Fruit fly (Drosophila melanogaster): Measurements from ENCODE around the gene sinah.

The sinah gene

dm6 chr3L:16858780-16859179 lies at the start of gene sinah:
sinah (plus strand) TSS chr3L:16859080.
- TF ChIP-seq esg (GFP tag; conservative IDR thresholded peaks at IDR 0.05), result no peak
- no peak for TF ChIP-seq h (optimal IDR thresholded peaks at IDR 0.05)
- no peak for TF ChIP-seq zen (tag; optimal IDR thresholded peaks at IDR 0.05)
- no peak for TF ChIP-seq Hey (tag; optimal IDR thresholded peaks at IDR 0.05)
- TF ChIP-seq CG15479 (GFP tag; optimal IDR thresholded peaks at IDR 0.05), result no peak
- no peak for TF ChIP-seq CG7963 (GFP tag; IDR thresholded peaks at IDR 0.05; ENCODE audit: partially characterized antibody)
- TF ChIP-seq pros (GFP tag; optimal IDR thresholded peaks at IDR 0.05), result no peak
- no peak for TF ChIP-seq HLH3B (GFP tag; IDR thresholded peaks at IDR 0.05)
- no peak for TF ChIP-seq CG1792 (GFP tag; optimal IDR thresholded peaks at IDR 0.05)

- TF ChIP-seq CG13287 (GFP tag; IDR thresholded peaks at IDR 0.05; ENCODE audit: partially characterized antibody) (no peak), Ets65A (GFP tag) (peak; percentile 91), CG9609 (GFP tag; optimal IDR thresholded peaks at IDR 0.05) (no peak), Antp (GFP tag; optimal IDR thresholded peaks at IDR 0.05) (no peak)
Measured at dm6 chr3L:16810512-16810911, 48.4 kb upstream of the sinah start.

DNA sequence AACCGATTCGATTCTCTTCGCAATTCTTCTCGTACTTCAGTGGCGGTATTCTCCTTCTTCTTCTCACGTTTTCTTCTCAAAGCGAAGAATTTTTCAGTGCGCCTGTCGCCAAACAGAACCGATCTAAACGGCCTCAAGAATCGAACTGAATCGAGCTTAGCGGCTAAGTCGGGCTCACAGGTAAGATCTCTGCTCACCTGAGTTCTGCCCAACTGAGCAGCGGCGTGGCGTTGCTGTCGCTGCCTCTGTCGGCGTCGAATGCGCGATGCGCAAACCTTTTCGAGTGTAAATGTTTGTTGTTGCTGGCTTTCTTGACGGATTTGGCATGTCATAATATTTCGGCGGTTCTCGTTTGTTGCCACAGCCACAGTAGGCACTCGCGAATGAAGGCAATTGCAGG lies 47.0 kb upstream of the sinah start:
- no peak for TF ChIP-seq CG11085 (GFP tag; IDR thresholded peaks at IDR 0.05)
- TF ChIP-seq nom (GFP tag; optimal IDR thresholded peaks at IDR 0.05), result peak; percentile 17
- no peak for TF ChIP-seq Blimp-1 (GFP tag; optimal IDR thresholded peaks at IDR 0.05)
- 0 out of 2 replicates have a peak, but pooled peaks have one; percentile 7 for TF ChIP-seq CG4360 (GFP tag; IDR thresholded peaks at IDR 0.05)
- no peak for TF ChIP-seq Ptx1 (GFP tag; IDR thresholded peaks at IDR 0.05)
- no peak for TF ChIP-seq pita (GFP tag; optimal IDR thresholded peaks at IDR 0.05)
- TF ChIP-seq mirr (GFP tag; optimal IDR thresholded peaks at IDR 0.05), result no peak
- no peak for TF ChIP-seq CG6854 (GFP tag; optimal IDR thresholded peaks at IDR 0.05)
- 0 out of 2 replicates have a peak, but pooled peaks have one; percentile 27 for TF ChIP-seq sob (GFP tag; IDR thresholded peaks at IDR 0.05)
- TF ChIP-seq Med (GFP tag), result peak; percentile 70
- no peak for TF ChIP-seq CG1647 (GFP tag; optimal IDR thresholded peaks at IDR 0.05)
- no peak for TF ChIP-seq C15 (GFP tag; IDR thresholded peaks at IDR 0.05)
- TF ChIP-seq CG8944 (GFP tag; optimal IDR thresholded peaks at IDR 0.05), result no peak
- 0 out of 4 replicates have a peak, but pooled peaks have one; percentile 44 for TF ChIP-seq chinmo (GFP tag; IDR thresholded peaks at IDR 0.05; ENCODE audit: partially characterized antibody)
- no peak for TF ChIP-seq CG8290 (GFP tag; optimal IDR thresholded peaks at IDR 0.05)
- TF ChIP-seq CG8290 (tag; optimal IDR thresholded peaks at IDR 0.05), result peak in 1 of 2 experiments; percentile 6
- no peak for TF ChIP-seq chn (GFP tag; optimal IDR thresholded peaks at IDR 0.05)
- no peak for TF ChIP-seq cad (GFP tag; optimal IDR thresholded peaks at IDR 0.05)
- no peak for TF ChIP-seq z (GFP tag; IDR thresholded peaks at IDR 0.05)
- peak; percentile 85 for TF ChIP-seq Adf1 (GFP tag; IDR thresholded peaks at IDR 0.05)
- no peak for TF ChIP-seq dm (GFP tag; optimal IDR thresholded peaks at IDR 0.05)

- TF ChIP-seq CG18619 (GFP tag; optimal IDR thresholded peaks at IDR 0.05) (no peak), vvl (GFP tag; IDR thresholded peaks at IDR 0.05) (peak; percentile 70), chinmo (GFP tag; IDR thresholded peaks at IDR 0.05; ENCODE audit: partially characterized antibody) (peak; percentile 77; the same call in 2 of the 4 replicates), CG10209 (GFP tag; optimal IDR thresholded peaks at IDR 0.05) (no peak), gcm2 (GFP tag; optimal IDR thresholded peaks at IDR 0.05) (no peak), NFAT (GFP tag; IDR thresholded peaks at IDR 0.05) (0 out of 2 replicates have a peak, but pooled peaks have one; percentile 27), ems (GFP tag; optimal IDR thresholded peaks at IDR 0.05) (no peak), CG6813 (GFP tag; optimal IDR thresholded peaks at IDR 0.05) (no peak), twi (tag; optimal IDR thresholded peaks at IDR 0.05) (no peak), Scr (GFP tag; IDR thresholded peaks at IDR 0.05; ENCODE audit: partially characterized antibody) (no peak), Deaf1 (tag; optimal IDR thresholded peaks at IDR 0.05) (peak; percentile 12), CG17359 (tag; optimal IDR thresholded peaks at IDR 0.05) (no peak), CG3838 (GFP tag; optimal IDR thresholded peaks at IDR 0.05) (no peak)
Measured at dm6 chr3L:16813984-16814383, 44.9 kb upstream of the sinah start.
